Worm (Caenorhabditis elegans) whole organism, L4 larva: Measurements from ENCODE around the gene nas-25.

Source experiments
- D1046.2 ChIP-seq: fragments of 200-800 bp; sonication (Bioruptor generic); IDR thresholded peaks from 2 replicates; pipeline ENCODE4 v1.3.6; 2022; ENCODE audit warnings: missing genetic modification characterization, missing compliant biosample characterization
- F37D6.2 ChIP-seq: sonication (generic microtip); optimal IDR thresholded peaks from 2 replicates; lab custom pipeline; 2016; ENCODE audit warnings: mild to moderate bottlenecking, missing genetic modification characterization, missing compliant biosample characterization
- T20F7.1 ChIP-seq: fragments of 200-800 bp; sonication (Bioruptor generic); optimal IDR thresholded peaks from 2 replicates; lab custom pipeline; 2018; ENCODE audit warnings: mild to moderate bottlenecking, missing genetic modification characterization, missing compliant biosample characterization
- aha-1 ChIP-seq: fragments of 150-350 bp; peaks from one replicate; lab custom pipeline; 2014; ENCODE audit warnings: missing biosample characterization, missing genetic modification characterization
- ama-1 ChIP-seq: fragments of 150-350 bp; optimal IDR thresholded peaks from 2 replicates; lab custom pipeline; 2014; ENCODE audit warnings: inconsistent platforms, mixed read lengths
- arid-1 ChIP-seq: fragments of 200-800 bp; sonication (Bioruptor generic); conservative IDR thresholded peaks from 2 replicates; pipeline ENCODE4 v1.3.6; 2022; ENCODE audit warnings: missing genetic modification reagents, missing genetic modification characterization, missing compliant biosample characterization
- attf-4 ChIP-seq: sonication (generic microtip); optimal IDR thresholded peaks from 3 replicates; lab custom pipeline; 2017; ENCODE audit warnings: missing biosample characterization, missing genetic modification characterization
- ceh-20 ChIP-seq: fragments of 200-800 bp; sonication (Bioruptor generic); IDR thresholded peaks from 2 replicates; pipeline ENCODE4 v1.3.6; 2022; ENCODE audit warnings: missing genetic modification reagents, missing genetic modification characterization, missing compliant biosample characterization
- ceh-28 ChIP-seq: fragments of 150-350 bp; optimal IDR thresholded peaks from 2 replicates; lab custom pipeline; 2014; ENCODE audit warnings: missing biosample characterization, missing genetic modification reagents, missing genetic modification characterization
- ceh-32 ChIP-seq: sonication (generic microtip); optimal IDR thresholded peaks from 2 replicates; lab custom pipeline; 2016; ENCODE audit warnings: mild to moderate bottlenecking, missing genetic modification characterization, missing compliant biosample characterization; ENCODE audit not compliant: poor library complexity
- ceh-62 ChIP-seq: sonication (generic microtip); optimal IDR thresholded peaks from 2 replicates; lab custom pipeline; 2017; ENCODE audit warnings: missing biosample characterization, missing genetic modification characterization
- ces-1 ChIP-seq: fragments of 150-350 bp; sonication (generic microtip); optimal IDR thresholded peaks from 4 replicates; lab custom pipeline; 2014; ENCODE audit warnings: missing biosample characterization, missing genetic modification reagents, missing genetic modification characterization
- cey-2 ChIP-seq: sonication (generic microtip); optimal IDR thresholded peaks from 3 replicates; lab custom pipeline; 2017; ENCODE audit warnings: missing genetic modification characterization, mild to moderate bottlenecking, missing compliant biosample characterization, antibody characterized with exemption, borderline replicate concordance; ENCODE audit not compliant: insufficient read depth
- daf-16 ChIP-seq, 3 experiments: sonication (generic microtip); optimal IDR thresholded peaks; 2 replicates each; lab custom pipeline; 2016 to 2017; ENCODE audit warnings: missing genetic modification characterization in 3 of 3, missing genetic modification reagents in 3 of 3, mild to moderate bottlenecking in 2 of 3, missing compliant biosample characterization in 2 of 3, missing biosample characterization in 1 of 3, moderate library complexity in 1 of 3
- duxl-1 ChIP-seq: sonication (generic microtip); optimal IDR thresholded peaks from 2 replicates; lab custom pipeline; 2016; ENCODE audit warnings: mild to moderate bottlenecking, missing genetic modification characterization, moderate library complexity, missing compliant biosample characterization; ENCODE audit not compliant: poor library complexity
- dve-1 ChIP-seq: sonication (generic microtip); optimal IDR thresholded peaks from 2 replicates; lab custom pipeline; 2017; ENCODE audit warnings: antibody characterized with exemption, mild to moderate bottlenecking, missing genetic modification characterization, missing compliant biosample characterization; ENCODE audit not compliant: insufficient read depth
- egl-27 ChIP-seq: sonication (generic microtip); optimal IDR thresholded peaks from 3 replicates; lab custom pipeline; 2017; ENCODE audit warnings: missing biosample characterization, missing genetic modification reagents, missing genetic modification characterization
- hif-1 ChIP-seq, 2 experiments: sonication (generic microtip); optimal IDR thresholded peaks; 2 replicates each; lab custom pipeline; 2016 to 2017; ENCODE audit warnings: missing compliant biosample characterization in 2 of 2, missing genetic modification characterization in 2 of 2, missing genetic modification reagents in 2 of 2, missing genotype in 2 of 2, mild to moderate bottlenecking in 1 of 2
- hlh-11 ChIP-seq: fragments of 200-800 bp; sonication (Bioruptor generic); optimal IDR thresholded peaks from 2 replicates; lab custom pipeline; 2018; ENCODE audit warnings: mild to moderate bottlenecking, missing genetic modification characterization, missing compliant biosample characterization
- lim-7 ChIP-seq: fragments of 200-800 bp; sonication (Bioruptor generic); IDR thresholded peaks from 2 replicates; pipeline ENCODE4 v1.3.6; 2022; ENCODE audit warnings: missing genetic modification characterization, missing compliant biosample characterization
- lin-38 ChIP-seq: fragments of 200-800 bp; sonication (Bioruptor generic); IDR thresholded peaks from 2 replicates; pipeline ENCODE4 v1.3.6; 2022; ENCODE audit warnings: missing genetic modification reagents, missing genetic modification characterization, missing compliant biosample characterization
- madf-5 ChIP-seq, 2 experiments: fragments of 200-800 bp; sonication (Bioruptor generic); IDR thresholded peaks; 2 replicates each; pipeline ENCODE4 v1.3.6; 2022; ENCODE audit warnings: missing compliant biosample characterization in 2 of 2, missing genetic modification characterization in 2 of 2
- madf-9 ChIP-seq: fragments of 200-800 bp; sonication (Bioruptor generic); conservative IDR thresholded peaks from 2 replicates; pipeline ENCODE4 v1.3.6; 2022; ENCODE audit warnings: missing genetic modification reagents, missing genetic modification characterization, missing compliant biosample characterization
- mdl-1 ChIP-seq, 2 experiments: fragments of 150-350 bp in 1 of 2; sonication (generic microtip) in 1 of 2; optimal IDR thresholded peaks; 2 replicates each; lab custom pipeline; 2014 to 2017; ENCODE audit warnings: missing biosample characterization in 2 of 2, missing genetic modification characterization in 2 of 2
- mdt-29 ChIP-seq: fragments of 200-800 bp; sonication (Bioruptor generic); IDR thresholded peaks from 2 replicates; pipeline ENCODE4 v1.3.6; 2022; ENCODE audit warnings: missing genetic modification reagents, missing genetic modification characterization, missing compliant biosample characterization
- mep-1 ChIP-seq: fragments of 150-350 bp; sonication (generic microtip); optimal IDR thresholded peaks from 3 replicates; lab custom pipeline; 2014; ENCODE audit warnings: missing biosample characterization, missing genetic modification characterization
- mxl-2 ChIP-seq: fragments of 200-800 bp; sonication (Bioruptor generic); conservative IDR thresholded peaks from 2 replicates; pipeline ENCODE4 v1.3.6; 2022; ENCODE audit warnings: missing genetic modification reagents, missing genetic modification characterization, missing compliant biosample characterization
- nhr-102 ChIP-seq: sonication (generic microtip); optimal IDR thresholded peaks from 2 replicates; lab custom pipeline; 2016; ENCODE audit warnings: mild to moderate bottlenecking, missing genetic modification characterization, moderate library complexity, missing compliant biosample characterization
- nhr-28 ChIP-seq: fragments of 150-350 bp; optimal IDR thresholded peaks from 2 replicates; lab custom pipeline; 2014; ENCODE audit warnings: missing biosample characterization, missing genetic modification characterization
- pha-4 ChIP-seq, 2 experiments: fragments of 150-350 bp in 1 of 2; fragments of 200-800 bp in 1 of 2; sonication (Bioruptor generic) in 1 of 2; IDR thresholded peaks in 1 of 2; optimal IDR thresholded peaks in 1 of 2; 2 replicates each; pipeline versions ENCODE4 v1.3.6 to Lab custom; 2014 to 2022; ENCODE audit warnings: missing genetic modification characterization in 2 of 2, missing genetic modification reagents in 2 of 2, missing biosample characterization in 1 of 2, missing compliant biosample characterization in 1 of 2
- php-3 ChIP-seq: fragments of 200-800 bp; sonication (Bioruptor generic); IDR thresholded peaks from 2 replicates; pipeline ENCODE4 v1.3.6; 2022; ENCODE audit warnings: missing genetic modification reagents, missing genetic modification characterization, missing compliant biosample characterization
- set-16 ChIP-seq: fragments of 200-800 bp; sonication (Bioruptor generic); IDR thresholded peaks from 2 replicates; pipeline ENCODE4 v1.3.6; 2022; ENCODE audit warnings: missing genetic modification reagents, missing genetic modification characterization, missing compliant biosample characterization
- tag-97 ChIP-seq: fragments of 200-800 bp; sonication (Bioruptor generic); IDR thresholded peaks from 2 replicates; pipeline ENCODE4 v1.3.6; 2022; ENCODE audit warnings: missing genetic modification characterization, missing compliant biosample characterization
- unc-130 ChIP-seq: sonication (generic microtip); optimal IDR thresholded peaks from 2 replicates; lab custom pipeline; 2016; ENCODE audit warnings: missing genetic modification reagents, missing genetic modification characterization, missing compliant biosample characterization
- zfp-2 ChIP-seq: sonication (generic microtip); optimal IDR thresholded peaks from 2 replicates; lab custom pipeline; 2016; ENCODE audit warnings: mild to moderate bottlenecking, missing genetic modification characterization, missing compliant biosample characterization
- zfp-3 ChIP-seq: fragments of 200-800 bp; sonication (Bioruptor generic); conservative IDR thresholded peaks from 2 replicates; pipeline ENCODE4 v1.3.6; 2022; ENCODE audit warnings: missing genetic modification reagents, missing genetic modification characterization, missing compliant biosample characterization

The nas-25 gene

ce11 chrII:8813659-8814058 is 12.2 kb upstream of the nas-25 start (continued):
- no peak for TF ChIP-seq ceh-32 (tag; lab: Kevin White, UChicago)
- no peak for TF ChIP-seq php-3 (GFP tag; lab: Robert Waterston, UW)
- TF ChIP-seq daf-16 (GFP tag; optimal IDR thresholded peaks at IDR 0.05; lab: Kevin White, UChicago), result no peak
- TF ChIP-seq daf-16 (tag; optimal IDR thresholded peaks at IDR 0.05; lab: Kevin White, UChicago), result no peak
- TF ChIP-seq tag-97 (GFP tag; lab: Robert Waterston, UW), result no peak
- TF ChIP-seq ceh-62 (tag; lab: Kevin White, UChicago), result no peak
- TF ChIP-seq cey-2 (tag; lab: Kevin White, UChicago), result peak; percentile 40
- TF ChIP-seq hlh-11 (tag; lab: Kevin White, UChicago), result peak; percentile 88
- TF ChIP-seq ama-1 (lab: Kevin White, UChicago), result no peak

ce11 chrII:8814231-8814630 is 11.6 kb upstream of the nas-25 start:
- no peak for TF ChIP-seq zfp-2 (tag; lab: Kevin White, UChicago)
- peak; percentile 99 for TF ChIP-seq aha-1 (tag; lab: Kevin White, UChicago)
- peak; percentile 94 for TF ChIP-seq nhr-28

ce11 chrII:8817225-8817624 is 8.6 kb upstream of the nas-25 start:
- TF ChIP-seq dve-1 (tag; lab: Kevin White, UChicago) (peak; percentile 16), duxl-1 (tag; lab: Kevin White, UChicago) (peak; percentile 11), lin-38 (GFP tag; lab: Robert Waterston, UW) (no peak), hif-1 (tag; optimal IDR thresholded peaks at IDR 0.05; lab: Kevin White, UChicago) (no peak), mdl-1 (tag; optimal IDR thresholded peaks at IDR 0.05; lab: Kevin White, UChicago) (no peak), mdt-29 (GFP tag; lab: Robert Waterston, UW) (peak; percentile 10; the same call in 1 of the 2 replicates), ceh-20 (GFP tag; lab: Robert Waterston, UW) (0 out of 2 replicates have a peak, but pooled peaks have one; percentile 37), T20F7.1 (GFP tag; lab: Kevin White, UChicago) (peak; percentile 50), ceh-28 (no peak), set-16 (no peak), D1046.2 (GFP tag; lab: Robert Waterston, UW) (no peak), tag-97 (GFP tag; lab: Robert Waterston, UW) (no peak), madf-5 (GFP tag; IDR thresholded peaks at IDR 0.05; lab: Robert Waterston, UW) (no peak), ces-1 (GFP tag; lab: Kevin White, UChicago) (no peak), lim-7 (GFP tag; lab: Robert Waterston, UW) (no peak), nhr-102 (tag; lab: Kevin White, UChicago) (no peak), pha-4 (GFP tag; IDR thresholded peaks at IDR 0.05; lab: Robert Waterston, UW) (no peak), pha-4 (tag; optimal IDR thresholded peaks at IDR 0.05; lab: Kevin White, UChicago) (no peak), mxl-2 (GFP tag; lab: Robert Waterston, UW) (no peak), attf-4 (no peak), mep-1 (peak; percentile 52), F37D6.2 (tag; lab: Kevin White, UChicago) (no peak), madf-9 (GFP tag; lab: Robert Waterston, UW) (no peak), egl-27 (no peak), unc-130 (GFP tag; lab: Kevin White, UChicago) (no peak), aha-1 (tag; lab: Kevin White, UChicago) (no peak), zfp-3 (GFP tag; lab: Robert Waterston, UW) (peak; percentile 88), nhr-28 (peak; percentile 18), arid-1 (GFP tag; lab: Robert Waterston, UW) (0 out of 2 replicates have a peak, but pooled peaks have one; percentile 21), ceh-62 (tag; lab: Kevin White, UChicago) (no peak)
- TF ChIP-seq, all 104 proteins: peak for 9
